Worm (Caenorhabditis elegans) whole organism, L3 larva: Measurements from ENCODE around the gene ncr-2.

ENCODE experiments used
- egl-27 ChIP-seq: sonication (generic microtip); optimal IDR thresholded peaks from 4 replicates; lab custom pipeline; 2017; ENCODE audit warnings: missing biosample characterization, missing genetic modification reagents, missing genetic modification characterization
- jun-1 ChIP-seq: fragments of 150-350 bp; optimal IDR thresholded peaks from 2 replicates; lab custom pipeline; 2014; ENCODE audit warnings: missing biosample characterization, missing genetic modification reagents, missing genetic modification characterization
- nhr-237 ChIP-seq: fragments of 150-350 bp; optimal IDR thresholded peaks from 2 replicates; lab custom pipeline; 2014; ENCODE audit warnings: missing biosample characterization, missing genetic modification characterization
- pha-4 ChIP-seq: fragments of 150-350 bp; optimal IDR thresholded peaks from 2 replicates; lab custom pipeline; 2014; ENCODE audit warnings: missing biosample characterization, missing genetic modification reagents, missing genetic modification characterization

DNA sequence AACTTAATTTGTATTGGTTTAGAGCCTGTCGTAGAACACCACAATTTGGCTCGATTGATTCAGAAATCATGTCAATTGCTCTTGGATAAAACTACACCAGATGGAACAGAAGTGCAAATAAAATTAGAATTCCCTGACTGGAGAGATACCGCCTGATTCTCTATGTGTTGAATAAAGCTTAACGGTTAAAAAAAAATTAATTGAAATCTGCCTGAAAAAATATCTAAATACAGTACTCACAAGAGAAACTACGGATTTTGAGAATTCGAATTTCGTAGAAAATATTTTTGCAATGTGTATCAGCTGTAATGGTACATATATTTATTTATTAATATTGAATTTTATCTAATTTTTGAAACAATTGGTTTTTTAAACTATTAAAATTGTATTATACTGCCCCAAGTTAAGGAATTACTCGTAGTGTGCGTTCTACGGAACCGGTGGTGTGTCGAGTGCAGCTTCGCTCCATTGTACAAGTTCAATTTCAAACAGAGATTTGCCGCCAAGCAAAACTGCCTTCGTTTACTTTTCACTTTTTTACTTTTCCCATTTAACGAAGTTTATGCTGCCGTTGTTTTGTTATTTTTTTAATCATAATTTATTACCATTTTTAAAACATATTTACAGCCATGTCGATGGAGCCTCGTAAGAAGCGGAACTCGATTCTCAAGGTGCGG is 8.0 kb upstream of the ncr-2 start, which contains the start of gene knl-1:
- peak; percentile 94 for TF ChIP-seq pha-4 (tag; lab: Kevin White, UChicago)
- no peak for TF ChIP-seq egl-27
- TF ChIP-seq nhr-237 (tag; lab: Kevin White, UChicago): no peak
- peak; percentile 6 for TF ChIP-seq jun-1 (tag; lab: Kevin White, UChicago)
